Fruit fly (Drosophila melanogaster) whole organism, embryonic: ENCODE measurements around the gene CG15577.

ENCODE experiments used
- Atf6 ChIP-seq: fragments of 200-800 bp; sonication (Bioruptor generic); IDR thresholded peaks from 2 replicates; pipeline ENCODE4 v1.3.6; 2022; ENCODE audit warnings: missing biosample characterization, missing genetic modification characterization
- Awh ChIP-seq: fragments of 200-800 bp; sonication (Bioruptor generic); IDR thresholded peaks from 2 replicates; pipeline ENCODE4, ENCODE4 v1.3.6; 2022; ENCODE audit warnings: missing biosample characterization, missing genetic modification characterization
- Blimp-1 ChIP-seq: fragments of 200-800 bp; sonication (Bioruptor generic); optimal IDR thresholded peaks from 3 replicates; lab custom pipeline; 2018; ENCODE audit warnings: missing biosample characterization, missing genetic modification characterization, mild to moderate bottlenecking, moderate library complexity, missing genetic modification reagents
- CG10267 ChIP-seq: fragments of 200-800 bp; sonication (Bioruptor generic); optimal IDR thresholded peaks from 2 replicates; lab custom pipeline; 2018; ENCODE audit warnings: missing biosample characterization, mild to moderate bottlenecking, missing genetic modification characterization, moderate library complexity
- CG1233 ChIP-seq: fragments of 200-800 bp; sonication (Bioruptor generic); optimal IDR thresholded peaks from 4 replicates; lab custom pipeline; 2018; ENCODE audit warnings: missing biosample characterization, mild to moderate bottlenecking, missing genetic modification characterization
- CG12942 ChIP-seq: fragments of 200-800 bp; sonication (Bioruptor generic); optimal IDR thresholded peaks from 3 replicates; lab custom pipeline; 2016; ENCODE audit warnings: missing biosample characterization, missing genetic modification characterization
- CG14014 ChIP-seq: fragments of 200-800 bp; sonication (Bioruptor generic); IDR thresholded peaks from 2 replicates; pipeline ENCODE4 v1.3.6; 2022; ENCODE audit warnings: missing biosample characterization, missing genetic modification characterization
- CG15269 ChIP-seq: fragments of 200-800 bp; sonication (Bioruptor generic); optimal IDR thresholded peaks from 2 replicates; lab custom pipeline; 2018; ENCODE audit warnings: missing biosample characterization, mild to moderate bottlenecking, missing genetic modification characterization, moderate library complexity
- CG1529 ChIP-seq: fragments of 200-800 bp; sonication (Bioruptor generic); optimal IDR thresholded peaks from 3 replicates; lab custom pipeline; 2018; ENCODE audit warnings: missing biosample characterization, missing genetic modification characterization
- CG18599 ChIP-seq: fragments of 200-800 bp; sonication (Bioruptor generic); optimal IDR thresholded peaks from 3 replicates; lab custom pipeline; 2017; ENCODE audit warnings: missing biosample characterization, missing genetic modification characterization, mild to moderate bottlenecking, moderate library complexity, missing genetic modification reagents
- CG2116 ChIP-seq: fragments of 200-800 bp; sonication (Bioruptor generic); optimal IDR thresholded peaks from 3 replicates; lab custom pipeline; 2018; ENCODE audit warnings: missing biosample characterization, mild to moderate bottlenecking, missing genetic modification characterization
- CG3163 ChIP-seq: fragments of 200-800 bp; sonication (Bioruptor generic); optimal IDR thresholded peaks from 3 replicates; lab custom pipeline; 2016; ENCODE audit warnings: missing biosample characterization, missing genetic modification characterization
- CG3407 ChIP-seq: fragments of 200-800 bp; sonication (Bioruptor generic); optimal IDR thresholded peaks from 2 replicates; lab custom pipeline; 2018; ENCODE audit warnings: missing biosample characterization, mild to moderate bottlenecking, missing genetic modification characterization
- CG4424 ChIP-seq: fragments of 200-800 bp; sonication (Bioruptor generic); optimal IDR thresholded peaks from 3 replicates; lab custom pipeline; 2016; ENCODE audit warnings: missing biosample characterization, missing genetic modification characterization
- CG5953 ChIP-seq: fragments of 200-800 bp; sonication (Bioruptor generic); IDR thresholded peaks from 2 replicates; pipeline ENCODE4 v1.3.6; 2022; ENCODE audit warnings: missing biosample characterization, missing genetic modification characterization
- CG8089 ChIP-seq: fragments of 200-800 bp; sonication (Bioruptor generic); optimal IDR thresholded peaks from 3 replicates; lab custom pipeline; 2016; ENCODE audit warnings: missing biosample characterization, missing genetic modification characterization
- Doc2 ChIP-seq: fragments of 200-800 bp; sonication (Bioruptor generic); IDR thresholded peaks from 2 replicates; pipeline ENCODE4 v1.3.6; 2022; ENCODE audit warnings: missing biosample characterization, missing genetic modification characterization
- E2f1 ChIP-seq: fragments of 200-800 bp; sonication (Bioruptor generic); IDR thresholded peaks from 2 replicates; pipeline ENCODE4 v1.3.6; 2022; ENCODE audit warnings: missing biosample characterization, missing genetic modification characterization
- H2.0 ChIP-seq: fragments of 200-800 bp; sonication (Bioruptor generic); IDR thresholded peaks from 2 replicates; pipeline ENCODE4 v1.3.6; 2022; ENCODE audit warnings: missing biosample characterization, missing genetic modification characterization
- HLHmδ ChIP-seq: fragments of 200-800 bp; sonication (Bioruptor generic); optimal IDR thresholded peaks from 2 replicates; lab custom pipeline; 2018; ENCODE audit warnings: missing biosample characterization, mild to moderate bottlenecking, missing genetic modification characterization, moderate library complexity
- Hey ChIP-seq: fragments of 200-800 bp; sonication (Bioruptor generic); optimal IDR thresholded peaks from 3 replicates; lab custom pipeline; 2018; ENCODE audit warnings: missing biosample characterization, mild to moderate bottlenecking, missing genetic modification characterization
- HmgD ChIP-seq: fragments of 200-800 bp; sonication (Bioruptor generic); optimal IDR thresholded peaks from 3 replicates; lab custom pipeline; 2016; ENCODE audit warnings: missing biosample characterization, missing genetic modification characterization
- Hmr ChIP-seq: fragments of 200-800 bp; sonication (Bioruptor generic); optimal IDR thresholded peaks from 3 replicates; lab custom pipeline; 2017; ENCODE audit warnings: mild to moderate bottlenecking, missing biosample characterization, missing genetic modification reagents, missing genetic modification characterization
- Hmx ChIP-seq: fragments of 200-800 bp; sonication (Bioruptor generic); optimal IDR thresholded peaks from 2 replicates; lab custom pipeline; 2016; ENCODE audit warnings: missing biosample characterization, missing genetic modification characterization
- Hr51 ChIP-seq, 2 experiments: fragments of 200-800 bp; sonication (Bioruptor generic); optimal IDR thresholded peaks; 2 replicates in 1 of 2; 3 replicates in 1 of 2; lab custom pipeline; 2016 to 2018; ENCODE audit warnings: missing biosample characterization in 2 of 2, missing genetic modification characterization in 2 of 2, mild to moderate bottlenecking in 1 of 2, moderate library complexity in 1 of 2
- Mad ChIP-seq: fragments of 200-800 bp; sonication (Bioruptor generic); optimal IDR thresholded peaks from 2 replicates; lab custom pipeline; 2016; ENCODE audit warnings: missing biosample characterization, missing genetic modification characterization
- Med ChIP-seq: fragments of 200-800 bp; sonication (Bioruptor generic); peaks from one replicate; lab custom pipeline; 2016; ENCODE audit warnings: missing biosample characterization, missing genetic modification characterization, mild to moderate bottlenecking, inconsistent platforms, moderate library complexity
- Nf-YB ChIP-seq: fragments of 200-800 bp; sonication (Bioruptor generic); optimal IDR thresholded peaks from 3 replicates; lab custom pipeline; 2019; ENCODE audit warnings: missing biosample characterization, mild to moderate bottlenecking, missing genetic modification characterization, moderate library complexity
- NfI ChIP-seq: fragments of 200-800 bp; sonication (Bioruptor generic); optimal IDR thresholded peaks from 3 replicates; lab custom pipeline; 2018; ENCODE audit warnings: missing biosample characterization, mild to moderate bottlenecking, missing genetic modification characterization, moderate library complexity
- PHDP ChIP-seq: fragments of 200-800 bp; sonication (Bioruptor generic); optimal IDR thresholded peaks from 3 replicates; lab custom pipeline; 2018; ENCODE audit warnings: missing biosample characterization, mild to moderate bottlenecking, missing genetic modification characterization, moderate library complexity
- Rx ChIP-seq: fragments of 200-800 bp; sonication (Bioruptor generic); IDR thresholded peaks from 2 replicates; pipeline ENCODE4 v1.3.6; 2022; ENCODE audit warnings: missing biosample characterization, missing genetic modification characterization
- Sox102F ChIP-seq: fragments of 200-800 bp; sonication (Bioruptor generic); optimal IDR thresholded peaks from 2 replicates; lab custom pipeline; 2018; ENCODE audit warnings: missing biosample characterization, mild to moderate bottlenecking, missing genetic modification characterization, moderate library complexity
- Ssrp ChIP-seq: fragments of 200-800 bp; sonication (Bioruptor generic); optimal IDR thresholded peaks from 2 replicates; lab custom pipeline; 2018; ENCODE audit warnings: missing biosample characterization, mild to moderate bottlenecking, missing genetic modification characterization, moderate library complexity
- TFAM ChIP-seq: fragments of 200-800 bp; sonication (Bioruptor generic); optimal IDR thresholded peaks from 2 replicates; lab custom pipeline; 2017; ENCODE audit warnings: missing biosample characterization, missing genetic modification characterization, inconsistent platforms
- Xrp1 ChIP-seq: fragments of 200-800 bp; sonication (Bioruptor generic); IDR thresholded peaks from 2 replicates; pipeline ENCODE4 v1.3.6; 2022; ENCODE audit warnings: missing biosample characterization, missing genetic modification characterization
- ash1 ChIP-seq: fragments of 200-800 bp; sonication (Bioruptor generic); optimal IDR thresholded peaks from 2 replicates; lab custom pipeline; 2018; ENCODE audit warnings: missing biosample characterization, mild to moderate bottlenecking, missing genetic modification characterization
- bowl ChIP-seq: fragments of 200-800 bp; sonication (Bioruptor generic); IDR thresholded peaks from 2 replicates; pipeline ENCODE4 v1.3.6; 2022; ENCODE audit warnings: missing biosample characterization, missing genetic modification characterization
- caup ChIP-seq: fragments of 200-800 bp; sonication (Bioruptor generic); optimal IDR thresholded peaks from 3 replicates; lab custom pipeline; 2017; ENCODE audit warnings: missing biosample characterization, mild to moderate bottlenecking, missing genetic modification characterization, moderate library complexity; ENCODE audit not compliant: severe bottlenecking
- chinmo ChIP-seq: fragments of 200-800 bp; sonication (Bioruptor generic); IDR thresholded peaks from 4 replicates; pipeline ENCODE4 v1.3.6; 2022; ENCODE audit warnings: missing biosample characterization, missing genetic modification characterization; ENCODE audit not compliant: partially characterized antibody
- chm ChIP-seq: fragments of 200-800 bp; sonication (Bioruptor generic); IDR thresholded peaks from 2 replicates; pipeline ENCODE4 v1.3.6; 2022; ENCODE audit warnings: missing biosample characterization, missing genetic modification characterization
- fd102C ChIP-seq: fragments of 200-800 bp; sonication (Bioruptor generic); optimal IDR thresholded peaks from 2 replicates; lab custom pipeline; 2018; ENCODE audit warnings: missing biosample characterization, mild to moderate bottlenecking, missing genetic modification characterization, moderate library complexity
- ftz-f1 ChIP-seq: fragments of 200-800 bp; sonication (Bioruptor generic); optimal IDR thresholded peaks from 2 replicates; lab custom pipeline; 2016; ENCODE audit warnings: missing biosample characterization, missing genetic modification characterization
- gem ChIP-seq: fragments of 200-800 bp; sonication (Bioruptor generic); optimal IDR thresholded peaks from 2 replicates; lab custom pipeline; 2019; ENCODE audit warnings: missing biosample characterization, mild to moderate bottlenecking, missing genetic modification characterization, moderate library complexity
- gsb-n ChIP-seq: fragments of 200-800 bp; sonication (Bioruptor generic); optimal IDR thresholded peaks from 3 replicates; lab custom pipeline; 2018; ENCODE audit warnings: missing biosample characterization, mild to moderate bottlenecking, missing genetic modification characterization
- luna ChIP-seq: fragments of 200-800 bp; sonication (Bioruptor generic); optimal IDR thresholded peaks from 2 replicates; lab custom pipeline; 2016; ENCODE audit warnings: missing biosample characterization, missing genetic modification characterization
- pum ChIP-seq: fragments of 200-800 bp; sonication (Bioruptor generic); optimal IDR thresholded peaks from 2 replicates; lab custom pipeline; 2016; ENCODE audit warnings: missing biosample characterization, missing genetic modification characterization
- ranshi ChIP-seq: fragments of 200-800 bp; sonication (Bioruptor generic); IDR thresholded peaks from 2 replicates; pipeline ENCODE4 v1.3.6; 2022; ENCODE audit warnings: missing biosample characterization, missing genetic modification characterization
- stc ChIP-seq: fragments of 200-800 bp; sonication (Bioruptor generic); IDR thresholded peaks from 2 replicates; pipeline ENCODE4 v1.3.6; 2022; ENCODE audit warnings: missing biosample characterization, missing genetic modification characterization
- tin ChIP-seq: fragments of 200-800 bp; sonication (Bioruptor generic); optimal IDR thresholded peaks from 3 replicates; lab custom pipeline; 2016; ENCODE audit warnings: missing biosample characterization, missing genetic modification characterization
- trem ChIP-seq: fragments of 200-800 bp; optimal IDR thresholded peaks from 3 replicates; lab custom pipeline; 2019; ENCODE audit warnings: missing biosample characterization, mild to moderate bottlenecking, missing genetic modification characterization, moderate library complexity

Gene CG15577

DNA sequence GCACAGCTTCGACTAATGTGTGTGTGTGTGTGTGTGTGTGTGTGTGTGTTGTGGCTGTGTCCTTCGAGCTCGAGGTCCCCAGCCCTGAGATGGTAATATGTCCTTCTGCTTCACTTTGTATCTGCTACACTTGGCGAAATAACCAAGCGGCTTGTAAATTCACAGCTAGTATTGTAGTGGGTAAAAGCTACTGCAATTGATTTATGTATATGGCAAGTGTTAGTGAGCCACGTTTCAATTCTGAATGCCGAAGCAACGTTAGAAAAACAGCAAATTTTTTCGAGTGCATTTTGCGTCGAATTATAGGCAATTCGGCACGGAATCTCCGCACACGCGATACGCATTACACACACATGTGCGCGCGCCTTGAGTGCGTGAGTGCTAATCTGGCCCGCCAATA, 14.1 kb downstream of the CG15577 start (continued):
- TF ChIP-seq chinmo = no peak
- TF ChIP-seq stc (GFP tag; lab: Robert Waterston, UW) = no peak
- TF ChIP-seq TFAM (GFP tag; lab: Kevin White, UChicago) = no peak
- TF ChIP-seq ftz-f1 = no peak
- TF ChIP-seq CG1233 (GFP tag; lab: Kevin White, UChicago) = peak; percentile 22
- peak; percentile 63 for TF ChIP-seq caup (GFP tag; lab: Kevin White, UChicago)
- TF ChIP-seq CG18599 (GFP tag; lab: Kevin White, UChicago) = peak; percentile 81
- peak; percentile 53 for TF ChIP-seq NfI
- 0 out of 2 replicates have a peak, but pooled peaks have one; percentile 39 for TF ChIP-seq E2f1 (GFP tag; lab: Robert Waterston, UW)
- TF ChIP-seq Xrp1 (GFP tag; lab: Robert Waterston, UW) = peak; percentile 58
- TF ChIP-seq Doc2 (GFP tag; lab: Robert Waterston, UW) = no peak
- TF ChIP-seq CG14014 (GFP tag; lab: Robert Waterston, UW) = 0 out of 2 replicates have a peak, but pooled peaks have one; percentile 38
- peak; percentile 16 for TF ChIP-seq CG10267
- TF ChIP-seq Hr51 (GFP tag; optimal IDR thresholded peaks at IDR 0.05; lab: Kevin White, UChicago) = peak in 1 of 2 experiments; percentile 38
- TF ChIP-seq Hmr (GFP tag; lab: Kevin White, UChicago) = peak; percentile 72
- peak; percentile 22 for TF ChIP-seq CG1529 (GFP tag; lab: Kevin White, UChicago)
- TF ChIP-seq trem (tag; lab: Kevin White, UChicago) = no peak
- TF ChIP-seq Atf6 = 0 out of 2 replicates have a peak, but pooled peaks have one; percentile 41
- no peak for TF ChIP-seq luna (GFP tag; lab: Kevin White, UChicago)
- peak; percentile 64 for TF ChIP-seq gsb-n (tag; lab: Kevin White, UChicago)
- TF ChIP-seq tin (GFP tag; lab: Kevin White, UChicago) = peak; percentile 25
- TF ChIP-seq bowl (GFP tag; lab: Robert Waterston, UW) = no peak
- TF ChIP-seq CG3407 (GFP tag; lab: Kevin White, UChicago) = no peak
- 0 out of 2 replicates have a peak, but pooled peaks have one; percentile 12 for TF ChIP-seq Awh
- peak; percentile 53 for TF ChIP-seq CG15269
- TF ChIP-seq Hmx = no peak
- no peak for TF ChIP-seq HmgD (GFP tag; lab: Kevin White, UChicago)
- TF ChIP-seq CG4424 (GFP tag; lab: Kevin White, UChicago) = peak; percentile 28
- TF ChIP-seq CG8089 (GFP tag; lab: Kevin White, UChicago) = peak; percentile 7
- no peak for TF ChIP-seq CG3163 (GFP tag; lab: Kevin White, UChicago)
- TF ChIP-seq CG12942 = peak; percentile 9
- TF ChIP-seq Sox102F (GFP tag; lab: Kevin White, UChicago) = peak; percentile 41
- TF ChIP-seq gem (tag; lab: Kevin White, UChicago) = peak; percentile 68
- no peak for TF ChIP-seq HLHmδ (GFP tag; lab: Kevin White, UChicago)
- TF ChIP-seq Med (GFP tag; lab: Kevin White, UChicago) = peak; percentile 90
- no peak for TF ChIP-seq ash1 (GFP tag; lab: Kevin White, UChicago)
- peak; percentile 22 for TF ChIP-seq Hey
- TF ChIP-seq Blimp-1 (GFP tag; lab: Kevin White, UChicago) = peak; percentile 39
- TF ChIP-seq Mad (GFP tag; lab: Kevin White, UChicago) = no peak
- TF ChIP-seq CG5953 = no peak
- TF ChIP-seq Nf-YB = no peak
- peak; percentile 52; the same call in 1 of the 2 replicates for TF ChIP-seq ranshi (GFP tag; lab: Robert Waterston, UW)
- peak; percentile 47 for TF ChIP-seq PHDP (tag; lab: Kevin White, UChicago)
- TF ChIP-seq Rx (GFP tag; lab: Robert Waterston, UW) = peak; percentile 29; the same call in 1 of the 2 replicates
- peak; percentile 51 for TF ChIP-seq chm
- TF ChIP-seq pum (GFP tag; lab: Kevin White, UChicago) = peak; percentile 21
- no peak for TF ChIP-seq CG2116 (GFP tag; lab: Kevin White, UChicago)
- TF ChIP-seq H2.0 (GFP tag; lab: Robert Waterston, UW) = peak; percentile 49; the same call in 1 of the 2 replicates
- TF ChIP-seq Ssrp (tag; lab: Kevin White, UChicago) = peak; percentile 16
- no peak for TF ChIP-seq fd102C (GFP tag; lab: Kevin White, UChicago)
